Worm (Caenorhabditis elegans): ENCODE measurements around the gene F59E12.1.

- TF ChIP-seq nhr-28 (tag; optimal IDR thresholded peaks at IDR 0.05) (no peak), R02D3.7 (tag; optimal IDR thresholded peaks at IDR 0.05) (no peak), mdl-1 (tag; optimal IDR thresholded peaks at IDR 0.05) (no peak)
Observed at ce11 chrII:5663180-5663791, 9.0 kb downstream of the F59E12.1 start.

All from whole organism, L3 larva.